Fruit fly (Drosophila melanogaster): ENCODE results near the gene CG8300.

DNA sequence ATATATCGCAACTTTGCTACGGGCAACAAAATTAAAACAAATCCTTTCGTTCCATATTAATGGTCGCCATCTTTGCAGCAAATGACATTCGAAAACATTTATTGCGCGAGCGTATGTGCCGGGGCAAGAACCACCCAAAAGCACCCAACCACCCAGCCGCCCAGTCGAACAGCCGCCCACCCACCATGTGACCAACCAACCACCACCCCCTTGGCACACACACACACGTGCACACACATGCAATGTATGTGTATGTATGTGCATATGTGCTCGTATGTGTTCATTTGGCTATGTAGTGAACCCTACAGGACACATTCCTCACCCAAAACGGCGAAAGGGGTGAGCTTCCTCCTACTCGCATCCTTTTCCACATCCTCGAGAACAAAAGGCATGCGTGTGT lies 35.3 kb downstream of the CG8300 start:
- TF ChIP-seq h (optimal IDR thresholded peaks at IDR 0.05) (no peak), ttk (optimal IDR thresholded peaks at IDR 0.05) (no peak), psq (optimal IDR thresholded peaks at IDR 0.05) (no peak)

Data from Kc167 (cell line).